Fruit fly (Drosophila melanogaster) whole organism, embryonic: Measurements from ENCODE around the gene CG34307.

Experiments used
- Adf1 ChIP-seq: fragments of 200-800 bp; sonication (Bioruptor generic); IDR thresholded peaks from 2 replicates; pipeline ENCODE4 v1.3.6; 2022; ENCODE audit warnings: missing biosample characterization, missing genetic modification characterization
- Antp ChIP-seq: fragments of 200-800 bp; sonication (Bioruptor generic); optimal IDR thresholded peaks from 3 replicates; lab custom pipeline; 2016; ENCODE audit warnings: missing biosample characterization, missing genetic modification characterization
- B-H1 ChIP-seq: fragments of 200-800 bp; sonication (Bioruptor generic); IDR thresholded peaks from 3 replicates; pipeline ENCODE4 v1.3.6; 2022; ENCODE audit warnings: missing biosample characterization, missing genetic modification characterization
- CG10366 ChIP-seq: fragments of 200-800 bp; sonication (Bioruptor generic); IDR thresholded peaks from 2 replicates; pipeline ENCODE4 v1.3.6; 2022; ENCODE audit warnings: missing biosample characterization, missing genetic modification characterization
- CG10959 ChIP-seq: fragments of 200-800 bp; sonication (Bioruptor generic); IDR thresholded peaks from 2 replicates; pipeline ENCODE4 v1.3.6; 2022; ENCODE audit warnings: missing biosample characterization, missing genetic modification characterization
- CG11247 ChIP-seq: fragments of 200-800 bp; sonication (Bioruptor generic); IDR thresholded peaks from 2 replicates; pipeline ENCODE4 v1.3.6; 2022; ENCODE audit warnings: missing biosample characterization, missing genetic modification characterization
- CG11398 ChIP-seq: fragments of 200-800 bp; sonication (Bioruptor generic); optimal IDR thresholded peaks from 2 replicates; lab custom pipeline; 2016; ENCODE audit warnings: missing biosample characterization, missing genetic modification characterization
- CG11456 ChIP-seq: fragments of 200-800 bp; sonication (Bioruptor generic); IDR thresholded peaks from 3 replicates; pipeline ENCODE4 v1.3.6; 2022; ENCODE audit warnings: missing biosample characterization, missing genetic modification characterization
- CG12071 ChIP-seq: fragments of 200-800 bp; sonication (Bioruptor generic); optimal IDR thresholded peaks from 3 replicates; lab custom pipeline; 2018; ENCODE audit warnings: missing biosample characterization, mild to moderate bottlenecking, missing genetic modification characterization
- CG15073 ChIP-seq: fragments of 200-800 bp; sonication (Bioruptor generic); optimal IDR thresholded peaks from 2 replicates; lab custom pipeline; 2016; ENCODE audit warnings: missing biosample characterization, missing genetic modification characterization
- CG17359 ChIP-seq: fragments of 200-800 bp; sonication (Bioruptor generic); optimal IDR thresholded peaks from 3 replicates; lab custom pipeline; 2018; ENCODE audit warnings: missing biosample characterization, mild to moderate bottlenecking, missing genetic modification characterization, moderate library complexity
- CG17912 ChIP-seq: fragments of 200-800 bp; sonication (Bioruptor generic); optimal IDR thresholded peaks from 2 replicates; lab custom pipeline; 2018; ENCODE audit warnings: missing biosample characterization, mild to moderate bottlenecking, missing genetic modification characterization
- CG2120 ChIP-seq: fragments of 200-800 bp; sonication (Bioruptor generic); optimal IDR thresholded peaks from 3 replicates; lab custom pipeline; 2016; ENCODE audit warnings: missing biosample characterization, missing genetic modification characterization
- CG2129 ChIP-seq: fragments of 200-800 bp; sonication (Bioruptor generic); IDR thresholded peaks from 2 replicates; pipeline ENCODE4 v1.3.6; 2022; ENCODE audit warnings: missing biosample characterization, missing genetic modification characterization; ENCODE audit not compliant: partially characterized antibody
- CG2678 ChIP-seq: fragments of 200-800 bp; sonication (Bioruptor generic); optimal IDR thresholded peaks from 3 replicates; lab custom pipeline; 2019; ENCODE audit warnings: missing biosample characterization, mild to moderate bottlenecking, missing genetic modification characterization, moderate library complexity
- CG30020 ChIP-seq: fragments of 200-800 bp; optimal IDR thresholded peaks from 2 replicates; lab custom pipeline; 2019; ENCODE audit warnings: missing biosample characterization, mild to moderate bottlenecking, missing genetic modification characterization, moderate library complexity
- CG3065 ChIP-seq: fragments of 200-800 bp; sonication (Bioruptor generic); optimal IDR thresholded peaks from 2 replicates; lab custom pipeline; 2016; ENCODE audit warnings: missing biosample characterization, missing genetic modification characterization
- CG31224 ChIP-seq: fragments of 200-800 bp; sonication (Bioruptor generic); IDR thresholded peaks from 2 replicates; pipeline ENCODE4 v1.3.6; 2022; ENCODE audit warnings: missing biosample characterization, missing genetic modification characterization
- CG43689 ChIP-seq: fragments of 200-800 bp; sonication (Bioruptor generic); IDR thresholded peaks from 2 replicates; pipeline ENCODE4 v1.3.6; 2022; ENCODE audit warnings: missing biosample characterization, missing genetic modification characterization
- CG4404 ChIP-seq: fragments of 200-800 bp; sonication (Bioruptor generic); IDR thresholded peaks from 2 replicates; pipeline ENCODE4 v1.3.6; 2022; ENCODE audit warnings: missing biosample characterization, missing genetic modification characterization
- CG6175 ChIP-seq: fragments of 200-800 bp; sonication (Bioruptor generic); IDR thresholded peaks from 3 replicates; pipeline ENCODE4 v1.3.6; 2022; ENCODE audit warnings: missing biosample characterization, missing genetic modification characterization
- CG6683 ChIP-seq: fragments of 200-800 bp; sonication (Bioruptor generic); optimal IDR thresholded peaks from 2 replicates; lab custom pipeline; 2017; ENCODE audit warnings: missing biosample characterization, mild to moderate bottlenecking, missing genetic modification characterization, missing genetic modification reagents
- CG7839 ChIP-seq: fragments of 200-800 bp; sonication (Bioruptor generic); optimal IDR thresholded peaks from 3 replicates; lab custom pipeline; 2018; ENCODE audit warnings: missing biosample characterization, mild to moderate bottlenecking, missing genetic modification characterization, moderate library complexity
- CG8359 ChIP-seq: fragments of 200-800 bp; sonication (Bioruptor generic); optimal IDR thresholded peaks from 2 replicates; lab custom pipeline; 2017; ENCODE audit warnings: missing biosample characterization, mild to moderate bottlenecking, missing genetic modification characterization, borderline replicate concordance
- Camta ChIP-seq: fragments of 200-800 bp; sonication (Bioruptor generic); optimal IDR thresholded peaks from 2 replicates; lab custom pipeline; 2016; ENCODE audit warnings: missing biosample characterization, missing genetic modification characterization
- D19A ChIP-seq: fragments of 200-800 bp; optimal IDR thresholded peaks from 3 replicates; lab custom pipeline; 2019; ENCODE audit warnings: missing biosample characterization, mild to moderate bottlenecking, missing genetic modification characterization, moderate library complexity
- Dip2 ChIP-seq: fragments of 200-800 bp; sonication (Bioruptor generic); IDR thresholded peaks from 2 replicates; pipeline ENCODE4 v1.3.6; 2022; ENCODE audit warnings: missing biosample characterization, missing genetic modification characterization
- Gsc ChIP-seq: fragments of 200-800 bp; sonication (Bioruptor generic); IDR thresholded peaks from 2 replicates; pipeline ENCODE4 v1.3.6; 2022; ENCODE audit warnings: missing biosample characterization, missing genetic modification characterization
- Jarid2 ChIP-seq: fragments of 200-800 bp; sonication (Bioruptor generic); optimal IDR thresholded peaks from 3 replicates; lab custom pipeline; 2017; ENCODE audit warnings: mild to moderate bottlenecking, missing biosample characterization, missing genetic modification reagents, missing genetic modification characterization
- NC2α ChIP-seq: fragments of 200-800 bp; sonication (Bioruptor generic); optimal IDR thresholded peaks from 2 replicates; lab custom pipeline; 2016; ENCODE audit warnings: missing biosample characterization, missing genetic modification characterization
- NK7.1 ChIP-seq: fragments of 200-800 bp; sonication (Bioruptor generic); optimal IDR thresholded peaks from 3 replicates; lab custom pipeline; 2016; ENCODE audit warnings: missing biosample characterization, missing genetic modification characterization
- Ptx1 ChIP-seq: fragments of 200-800 bp; sonication (Bioruptor generic); IDR thresholded peaks from 2 replicates; pipeline ENCODE4 v1.3.6; 2022; ENCODE audit warnings: missing biosample characterization, missing genetic modification characterization
- Vsx1 ChIP-seq: fragments of 200-800 bp; sonication (Bioruptor generic); optimal IDR thresholded peaks from 2 replicates; lab custom pipeline; 2017; ENCODE audit warnings: missing biosample characterization, mild to moderate bottlenecking, missing genetic modification characterization, missing genetic modification reagents
- abd-A ChIP-seq: fragments of 200-800 bp; sonication (Bioruptor generic); optimal IDR thresholded peaks from 3 replicates; lab custom pipeline; 2019; ENCODE audit warnings: missing biosample characterization, mild to moderate bottlenecking, missing genetic modification characterization, moderate library complexity
- ap ChIP-seq: fragments of 200-800 bp; sonication (Bioruptor generic); IDR thresholded peaks from 2 replicates; pipeline ENCODE4 v1.3.6; 2022; ENCODE audit warnings: missing biosample characterization, missing genetic modification characterization
- ase ChIP-seq: fragments of 200-800 bp; sonication (Bioruptor generic); IDR thresholded peaks from 3 replicates; pipeline ENCODE4 v1.3.6; 2022; ENCODE audit warnings: missing biosample characterization, missing genetic modification characterization
- az2 ChIP-seq: fragments of 200-800 bp; sonication (Bioruptor generic); optimal IDR thresholded peaks from 3 replicates; lab custom pipeline; 2016; ENCODE audit warnings: missing biosample characterization, missing genetic modification characterization
- br ChIP-seq: fragments of >200 bp; optimal IDR thresholded peaks from 2 replicates; lab custom pipeline; 2017
- crp ChIP-seq, 2 experiments: fragments of 200-800 bp; sonication (Bioruptor generic); optimal IDR thresholded peaks; 2 replicates in 1 of 2; 3 replicates in 1 of 2; lab custom pipeline; 2017; ENCODE audit warnings: missing biosample characterization in 2 of 2, missing genetic modification characterization in 2 of 2, mild to moderate bottlenecking in 1 of 2, moderate library complexity in 1 of 2
- dmrt99B ChIP-seq: fragments of 200-800 bp; sonication (Bioruptor generic); optimal IDR thresholded peaks from 2 replicates; lab custom pipeline; 2018; ENCODE audit warnings: missing biosample characterization, mild to moderate bottlenecking, missing genetic modification characterization, moderate library complexity
- dpn ChIP-seq, 2 experiments: fragments of 200-800 bp; sonication (Bioruptor generic); optimal IDR thresholded peaks; 3 replicates each; lab custom pipeline; 2016; ENCODE audit warnings: missing biosample characterization in 2 of 2, missing genetic modification characterization in 2 of 2
- fd102C ChIP-seq: fragments of 200-800 bp; sonication (Bioruptor generic); optimal IDR thresholded peaks from 2 replicates; lab custom pipeline; 2018; ENCODE audit warnings: missing biosample characterization, mild to moderate bottlenecking, missing genetic modification characterization, moderate library complexity
- gcm ChIP-seq: fragments of 200-800 bp; sonication (Bioruptor generic); optimal IDR thresholded peaks from 2 replicates; lab custom pipeline; 2019; ENCODE audit warnings: missing biosample characterization, mild to moderate bottlenecking, missing genetic modification characterization, moderate library complexity
- gem ChIP-seq: fragments of 200-800 bp; sonication (Bioruptor generic); optimal IDR thresholded peaks from 2 replicates; lab custom pipeline; 2019; ENCODE audit warnings: missing biosample characterization, mild to moderate bottlenecking, missing genetic modification characterization, moderate library complexity
- ham ChIP-seq: fragments of 200-800 bp; sonication (Bioruptor generic); IDR thresholded peaks from 2 replicates; pipeline ENCODE4 v1.3.6; 2022; ENCODE audit warnings: missing biosample characterization, missing genetic modification characterization
- psq ChIP-seq: fragments of 200-800 bp; sonication (Bioruptor generic); optimal IDR thresholded peaks from 2 replicates; lab custom pipeline; 2017; ENCODE audit warnings: missing biosample characterization, missing genetic modification characterization
- run ChIP-seq: fragments of 200-800 bp; sonication (Bioruptor generic); optimal IDR thresholded peaks from 3 replicates; lab custom pipeline; 2018; ENCODE audit warnings: missing biosample characterization, mild to moderate bottlenecking, missing genetic modification characterization
- sens ChIP-seq: fragments of 200-800 bp; sonication (Bioruptor generic); peaks from one replicate; lab custom pipeline; 2016; ENCODE audit warnings: missing biosample characterization, missing genetic modification characterization
- sima ChIP-seq: fragments of 200-800 bp; sonication (Bioruptor generic); optimal IDR thresholded peaks from 2 replicates; lab custom pipeline; 2016; ENCODE audit warnings: missing biosample characterization, missing genetic modification characterization
- tin ChIP-seq: fragments of 200-800 bp; sonication (Bioruptor generic); optimal IDR thresholded peaks from 3 replicates; lab custom pipeline; 2016; ENCODE audit warnings: missing biosample characterization, missing genetic modification characterization
- trh ChIP-seq: fragments of 200-800 bp; sonication (Bioruptor generic); optimal IDR thresholded peaks from 2 replicates; lab custom pipeline; 2016; ENCODE audit warnings: missing biosample characterization, missing genetic modification characterization
- vfl ChIP-seq: fragments of 200-800 bp; sonication (Bioruptor generic); optimal IDR thresholded peaks from 2 replicates; lab custom pipeline; 2016; ENCODE audit warnings: missing biosample characterization, missing genetic modification characterization
- wor ChIP-seq: fragments of 200-800 bp; sonication (Bioruptor generic); IDR thresholded peaks from 2 replicates; pipeline ENCODE4 v1.3.6; 2022; ENCODE audit warnings: missing biosample characterization, missing genetic modification characterization

Gene CG34307

dm6 chr3R:11869675-11870074 lies 27.7 kb upstream of the CG34307 start (continued):
- TF ChIP-seq trh (GFP tag; lab: Kevin White, UChicago) (no peak), run (tag; lab: Kevin White, UChicago) (no peak), sens (GFP tag; lab: Kevin White, UChicago) (peak; percentile 72), CG17359 (tag; lab: Kevin White, UChicago) (peak; percentile 52), abd-A (tag; lab: Kevin White, UChicago) (no peak), dmrt99B (tag; lab: Kevin White, UChicago) (peak; percentile 60), Jarid2 (GFP tag; lab: Kevin White, UChicago) (no peak), crp (GFP tag; optimal IDR thresholded peaks at IDR 0.05; lab: Kevin White, UChicago) (no peak), wor (no peak), az2 (no peak), CG3065 (GFP tag; lab: Kevin White, UChicago) (no peak), Antp (no peak), ap (GFP tag; lab: Robert Waterston, UW) (no peak), CG2129 (no peak), fd102C (GFP tag; lab: Kevin White, UChicago) (no peak), Vsx1 (GFP tag; lab: Kevin White, UChicago) (peak; percentile 8), CG7839 (tag; lab: Kevin White, UChicago) (peak; percentile 33), CG11247 (peak; percentile 33; the same call in 1 of the 2 replicates), NK7.1 (GFP tag; lab: Kevin White, UChicago) (no peak), br (lab: Kevin White, UChicago) (no peak), sima (GFP tag; lab: Kevin White, UChicago) (no peak), CG31224 (GFP tag; lab: Robert Waterston, UW) (no peak), CG2120 (GFP tag; lab: Kevin White, UChicago) (no peak), CG10366 (no peak), Ptx1 (GFP tag; lab: Robert Waterston, UW) (peak; percentile 59), CG17912 (GFP tag; lab: Kevin White, UChicago) (no peak), CG15073 (GFP tag; lab: Kevin White, UChicago) (no peak), CG30020 (no peak), CG2678 (tag; lab: Kevin White, UChicago) (peak; percentile 50), vfl (no peak), Camta (GFP tag; lab: Kevin White, UChicago) (no peak), Dip2 (no peak), B-H1 (GFP tag; lab: Robert Waterston, UW) (peak; percentile 29; the same call in 1 of the 3 replicates), CG11398 (no peak), CG6175 (no peak), ham (no peak), CG43689 (GFP tag; lab: Robert Waterston, UW) (no peak), psq (GFP tag; lab: Kevin White, UChicago) (no peak), CG12071 (no peak), ase (GFP tag; lab: Robert Waterston, UW) (peak; percentile 54; the same call in 2 of the 3 replicates), CG8359 (GFP tag; lab: Kevin White, UChicago) (no peak), gem (tag; lab: Kevin White, UChicago) (peak; percentile 62), Adf1 (GFP tag; lab: Robert Waterston, UW) (no peak), gcm (no peak), tin (GFP tag; lab: Kevin White, UChicago) (no peak), CG4404 (no peak), D19A (tag; lab: Kevin White, UChicago) (peak; percentile 49), CG11456 (GFP tag; lab: Robert Waterston, UW) (peak; percentile 65), NC2α (no peak), dpn (GFP tag; optimal IDR thresholded peaks at IDR 0.05; lab: Kevin White, UChicago) (no peak), Gsc (GFP tag; lab: Robert Waterston, UW) (no peak), CG6683 (GFP tag; lab: Kevin White, UChicago) (no peak), CG10959 (GFP tag; lab: Robert Waterston, UW) (no peak)
